Fruit fly (Drosophila melanogaster): ENCODE results near the gene Lar.
A peak's percentile ranks its signal among the peaks of the same experiment; 100 is the strongest.

Lar gene

DNA sequence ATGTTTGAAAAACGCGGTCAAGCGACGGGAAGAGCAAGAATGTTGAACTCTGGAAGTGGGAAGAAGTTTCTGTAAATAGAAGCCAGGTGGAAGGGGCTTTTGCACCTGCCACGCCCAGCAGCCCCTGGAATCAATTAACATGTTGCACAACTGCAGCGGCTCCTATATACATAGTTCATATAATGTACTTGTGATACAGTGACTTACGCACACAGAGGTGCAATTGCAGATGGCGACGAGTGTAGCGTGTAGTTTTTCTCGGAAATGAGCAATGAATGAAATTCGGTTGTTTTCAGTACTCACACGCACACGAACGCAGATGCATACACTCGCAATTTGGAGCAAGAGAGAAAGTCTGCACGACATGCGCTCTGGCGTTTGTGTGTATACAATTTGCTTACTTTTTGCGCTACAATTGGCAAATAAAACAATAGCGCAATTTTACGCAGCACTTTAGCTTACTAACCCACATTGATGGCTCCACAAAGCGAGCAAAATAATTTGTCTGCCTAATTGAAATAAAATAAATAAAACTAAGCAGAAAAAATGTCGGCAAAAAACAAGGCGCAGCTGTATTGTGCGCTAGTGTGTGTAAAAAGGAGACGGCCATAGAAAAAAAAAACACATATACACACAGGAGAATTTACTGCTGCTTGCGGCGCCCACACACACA is 10.0 kb upstream of the Lar start (continued):
- TF ChIP-seq nau (GFP tag; optimal IDR thresholded peaks at IDR 0.05) (no peak), kah (GFP tag; optimal IDR thresholded peaks at IDR 0.05) (no peak), CG15479 (GFP tag; optimal IDR thresholded peaks at IDR 0.05) (peak; percentile 93), CG11247 (GFP tag; IDR thresholded peaks at IDR 0.05) (no peak), Kr (GFP tag; optimal IDR thresholded peaks at IDR 0.05) (no peak), so (GFP tag; IDR thresholded peaks at IDR 0.05) (no peak), tin (GFP tag; optimal IDR thresholded peaks at IDR 0.05) (no peak), CG6272 (GFP tag; IDR thresholded peaks at IDR 0.05) (no peak), Fer3 (tag; optimal IDR thresholded peaks at IDR 0.05) (no peak), Dbx (GFP tag; IDR thresholded peaks at IDR 0.05) (no peak), BtbVII (GFP tag; optimal IDR thresholded peaks at IDR 0.05) (peak; percentile 49), Scr (GFP tag; IDR thresholded peaks at IDR 0.05; ENCODE audit: partially characterized antibody) (no peak), CG6175 (GFP tag; IDR thresholded peaks at IDR 0.05) (no peak), CG1792 (GFP tag; optimal IDR thresholded peaks at IDR 0.05) (no peak), trem (tag; optimal IDR thresholded peaks at IDR 0.05) (no peak), Rfx (GFP tag; IDR thresholded peaks at IDR 0.05) (no peak), CG9437 (GFP tag; optimal IDR thresholded peaks at IDR 0.05) (no peak), HLH54F (GFP tag; optimal IDR thresholded peaks at IDR 0.05) (no peak), GATAe (GFP tag; conservative IDR thresholded peaks at IDR 0.05) (no peak), CG10209 (GFP tag; optimal IDR thresholded peaks at IDR 0.05) (no peak), CG30020 (tag; optimal IDR thresholded peaks at IDR 0.05) (no peak), CG9932 (GFP tag; IDR thresholded peaks at IDR 0.05) (no peak), Hmx (GFP tag; optimal IDR thresholded peaks at IDR 0.05) (no peak), CG31388 (GFP tag; optimal IDR thresholded peaks at IDR 0.05) (no peak), disco-r (GFP tag; optimal IDR thresholded peaks at IDR 0.05) (no peak), CG11560 (tag; IDR thresholded peaks at IDR 0.05) (no peak), Dek (tag; optimal IDR thresholded peaks at IDR 0.05) (no peak), D19B (GFP tag; optimal IDR thresholded peaks at IDR 0.05) (no peak), CG12104 (GFP tag; optimal IDR thresholded peaks at IDR 0.05) (no peak), Nf-YA (GFP tag; IDR thresholded peaks at IDR 0.05) (no peak), CG5953 (GFP tag; IDR thresholded peaks at IDR 0.05) (no peak), sug (tag; optimal IDR thresholded peaks at IDR 0.05) (no peak), gcm2 (GFP tag; optimal IDR thresholded peaks at IDR 0.05) (no peak), klu (GFP tag; IDR thresholded peaks at IDR 0.05) (no peak), pnt (GFP tag; optimal IDR thresholded peaks at IDR 0.05) (peak; percentile 10), Fer2 (tag; optimal IDR thresholded peaks at IDR 0.05) (no peak), vvl (GFP tag; IDR thresholded peaks at IDR 0.05) (no peak), Elba2 (GFP tag; optimal IDR thresholded peaks at IDR 0.05) (no peak), CG4424 (GFP tag; optimal IDR thresholded peaks at IDR 0.05) (no peak), cad (GFP tag; optimal IDR thresholded peaks at IDR 0.05) (no peak), repo (GFP tag; optimal IDR thresholded peaks at IDR 0.05) (no peak), CG2199 (GFP tag; IDR thresholded peaks at IDR 0.05) (no peak), CG15601 (tag; optimal IDR thresholded peaks at IDR 0.05) (no peak), chif (GFP tag; optimal IDR thresholded peaks at IDR 0.05) (no peak), C15 (GFP tag; IDR thresholded peaks at IDR 0.05) (no peak), ro (GFP tag; IDR thresholded peaks at IDR 0.05) (no peak), CG15514 (GFP tag; optimal IDR thresholded peaks at IDR 0.05) (no peak), gsb (GFP tag; IDR thresholded peaks at IDR 0.05) (no peak), CG11456 (GFP tag; IDR thresholded peaks at IDR 0.05) (no peak), Camta (GFP tag; optimal IDR thresholded peaks at IDR 0.05) (no peak), CG13123 (GFP tag; optimal IDR thresholded peaks at IDR 0.05) (no peak), bcd (GFP tag; optimal IDR thresholded peaks at IDR 0.05) (no peak)

All from whole organism, embryonic.